Worm (Caenorhabditis elegans): ENCODE data around the gene T01B7.9.

- no peak for TF ChIP-seq him-1 (tag; optimal IDR thresholded peaks at IDR 0.05)
- TF ChIP-seq W03F9.2 (tag; optimal IDR thresholded peaks at IDR 0.05), result no peak
- no peak for TF ChIP-seq dao-5 (tag; optimal IDR thresholded peaks at IDR 0.05)
Measured at ce11 chrII:8684824-8685223, 41.8 kb downstream of the T01B7.9 start, which contains the start of gene hgap-2.

Data from whole organism, L4/young adult.